Worm (Caenorhabditis elegans) whole organism, midembryonic: ENCODE data around the gene spp-6.

Source experiments
- T22C8.4 ChIP-seq: fragments of 200-800 bp; sonication (Bioruptor generic); IDR thresholded peaks from 2 replicates; pipeline ENCODE4 v1.3.6; 2022; ENCODE audit warnings: missing genetic modification characterization, missing compliant biosample characterization
- cog-1 ChIP-seq: sonication (generic microtip); optimal IDR thresholded peaks from 2 replicates; lab custom pipeline; 2016; ENCODE audit warnings: missing genetic modification characterization, missing compliant biosample characterization
- flt-1 ChIP-seq: fragments of 200-800 bp; sonication (Bioruptor generic); IDR thresholded peaks from 2 replicates; pipeline ENCODE4 v1.3.6; 2022; ENCODE audit warnings: missing genetic modification characterization, missing compliant biosample characterization
- klf-2 ChIP-seq: fragments of 200-800 bp; sonication (Bioruptor generic); conservative IDR thresholded peaks from 2 replicates; pipeline ENCODE4 v1.3.6; 2022; ENCODE audit warnings: missing genetic modification reagents, missing genetic modification characterization, missing compliant biosample characterization
- ztf-29 ChIP-seq: fragments of 200-800 bp; sonication (Bioruptor generic); IDR thresholded peaks from 2 replicates; pipeline ENCODE4 v1.3.6; 2022; ENCODE audit warnings: missing genetic modification reagents, missing genetic modification characterization, missing compliant biosample characterization

DNA sequence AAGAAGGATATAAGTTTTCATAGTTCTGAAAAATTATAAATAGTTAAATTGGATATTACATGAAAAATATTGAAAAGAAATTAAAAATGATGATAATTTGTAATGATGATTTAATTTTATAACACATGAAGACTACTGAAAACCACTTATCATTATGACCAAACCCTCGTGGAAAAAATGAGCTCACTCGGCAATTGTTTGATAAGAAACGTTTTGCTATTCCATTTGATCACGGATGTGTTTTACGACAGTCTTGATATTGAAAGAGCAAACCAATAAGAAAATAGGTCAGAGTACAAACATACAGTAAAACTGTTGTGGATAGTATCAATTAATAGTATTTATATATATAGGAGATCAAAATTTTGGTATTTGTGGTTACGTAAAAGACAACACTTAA lies 1.8 kb upstream of the spp-6 start, which contains the start of gene spp-3:
- no peak for TF ChIP-seq flt-1
- TF ChIP-seq cog-1 = no peak
- no peak for TF ChIP-seq T22C8.4 (GFP tag; lab: Robert Waterston, UW)
- no peak for TF ChIP-seq ztf-29 (GFP tag; lab: Robert Waterston, UW)
- no peak for TF ChIP-seq klf-2 (GFP tag; lab: Robert Waterston, UW)
